Worm (Caenorhabditis elegans) whole organism, L2 larva: ENCODE results near the gene fbxc-34.
"Not testable (repeated sequence)": the region's sequence is repeated elsewhere in the genome, so short reads cannot be mapped to it uniquely, and the experiment has no call there.

Source experiments
- C34F6.9 ChIP-seq: fragments of 150-350 bp; optimal IDR thresholded peaks from 2 replicates; lab custom pipeline; 2014; ENCODE audit warnings: missing biosample characterization, missing genetic modification characterization
- R02D3.7 ChIP-seq: fragments of 150-350 bp; optimal IDR thresholded peaks from 2 replicates; lab custom pipeline; 2014; ENCODE audit warnings: missing biosample characterization, missing genetic modification characterization
- blmp-1 ChIP-seq: sonication (generic microtip); optimal IDR thresholded peaks from 2 replicates; lab custom pipeline; 2017; ENCODE audit warnings: missing genetic modification characterization, mild to moderate bottlenecking, missing compliant biosample characterization, antibody characterized with exemption, moderate library complexity; ENCODE audit not compliant: insufficient read depth
- ceh-16 ChIP-seq: fragments of 150-350 bp; optimal IDR thresholded peaks from 2 replicates; lab custom pipeline; 2014; ENCODE audit warnings: missing biosample characterization, missing genetic modification characterization
- ceh-82 ChIP-seq: fragments of 150-350 bp; optimal IDR thresholded peaks from 2 replicates; lab custom pipeline; 2014; ENCODE audit warnings: missing biosample characterization, missing genetic modification characterization
- dmd-4 ChIP-seq: sonication (generic microtip); optimal IDR thresholded peaks from 2 replicates; lab custom pipeline; 2017; ENCODE audit warnings: missing biosample characterization, missing genetic modification characterization
- egl-27 ChIP-seq: sonication (generic microtip); optimal IDR thresholded peaks from 3 replicates; lab custom pipeline; 2017; ENCODE audit warnings: missing biosample characterization, missing genetic modification reagents, missing genetic modification characterization
- elt-1 ChIP-seq: fragments of 150-350 bp; optimal IDR thresholded peaks from 2 replicates; lab custom pipeline; 2014; ENCODE audit warnings: missing biosample characterization, missing genetic modification characterization
- elt-3 ChIP-seq: sonication (generic microtip); optimal IDR thresholded peaks from 2 replicates; lab custom pipeline; 2017; ENCODE audit warnings: missing biosample characterization, missing genetic modification characterization
- gmeb-1 ChIP-seq: fragments of 150-350 bp; optimal IDR thresholded peaks from 2 replicates; lab custom pipeline; 2014; ENCODE audit warnings: missing biosample characterization, missing genetic modification characterization
- lin-11 ChIP-seq: fragments of 150-350 bp; sonication (generic microtip); optimal IDR thresholded peaks from 2 replicates; lab custom pipeline; 2014; ENCODE audit warnings: missing biosample characterization, missing genetic modification characterization, inconsistent platforms, mixed read lengths
- lin-39 ChIP-seq: fragments of 150-350 bp; optimal IDR thresholded peaks from 2 replicates; lab custom pipeline; 2014; ENCODE audit warnings: missing biosample characterization, missing genetic modification reagents, missing genetic modification characterization
- mab-5 ChIP-seq: fragments of 150-350 bp; optimal IDR thresholded peaks from 2 replicates; lab custom pipeline; 2014; ENCODE audit warnings: missing biosample characterization, missing genetic modification characterization
- mbf-1 ChIP-seq: sonication (generic microtip); optimal IDR thresholded peaks from 2 replicates; lab custom pipeline; 2017; ENCODE audit warnings: missing biosample characterization, missing genetic modification characterization
- nhr-11 ChIP-seq: fragments of 150-350 bp; optimal IDR thresholded peaks from 2 replicates; lab custom pipeline; 2014; ENCODE audit warnings: missing biosample characterization, missing genetic modification characterization
- nhr-12 ChIP-seq: fragments of 150-350 bp; optimal IDR thresholded peaks from 2 replicates; lab custom pipeline; 2014; ENCODE audit warnings: missing biosample characterization, missing genetic modification characterization
- nhr-129 ChIP-seq: fragments of 150-350 bp; optimal IDR thresholded peaks from 2 replicates; lab custom pipeline; 2014; ENCODE audit warnings: missing biosample characterization, missing genetic modification characterization
- nhr-21 ChIP-seq: fragments of 150-350 bp; optimal IDR thresholded peaks from 2 replicates; lab custom pipeline; 2014; ENCODE audit warnings: missing biosample characterization, missing genetic modification characterization
- nhr-23 ChIP-seq: fragments of 150-350 bp; optimal IDR thresholded peaks from 2 replicates; lab custom pipeline; 2014; ENCODE audit warnings: missing biosample characterization, missing genetic modification reagents, missing genetic modification characterization
- nhr-6 ChIP-seq: fragments of 150-350 bp; optimal IDR thresholded peaks from 2 replicates; lab custom pipeline; 2014; ENCODE audit warnings: missing biosample characterization, missing genetic modification characterization
- nhr-77 ChIP-seq: fragments of 150-350 bp; optimal IDR thresholded peaks from 2 replicates; lab custom pipeline; 2014; ENCODE audit warnings: missing biosample characterization, missing genetic modification characterization
- sem-4 ChIP-seq: fragments of 150-350 bp; optimal IDR thresholded peaks from 2 replicates; lab custom pipeline; 2014; ENCODE audit warnings: missing biosample characterization, missing genetic modification reagents, missing genetic modification characterization
- skn-1 ChIP-seq: sonication (generic microtip); optimal IDR thresholded peaks from 2 replicates; lab custom pipeline; 2017; ENCODE audit warnings: missing biosample characterization, missing genetic modification characterization
- sma-3 ChIP-seq: sonication (generic microtip); optimal IDR thresholded peaks from 2 replicates; lab custom pipeline; 2016; ENCODE audit warnings: missing genetic modification reagents, missing genetic modification characterization, missing compliant biosample characterization
- sma-9 ChIP-seq, 2 experiments: fragments of 150-350 bp in 1 of 2; sonication (generic microtip) in 1 of 2; optimal IDR thresholded peaks; 2 replicates each; lab custom pipeline; 2014 to 2016; ENCODE audit warnings: missing genetic modification characterization in 2 of 2, mild to moderate bottlenecking in 1 of 2, missing biosample characterization in 1 of 2, missing compliant biosample characterization in 1 of 2, missing genetic modification reagents in 1 of 2, moderate library complexity in 1 of 2
- unc-55 ChIP-seq: fragments of 150-350 bp; sonication (generic microtip); optimal IDR thresholded peaks from 3 replicates; lab custom pipeline; 2014; ENCODE audit warnings: missing biosample characterization, missing genetic modification reagents, missing genetic modification characterization
- zag-1 ChIP-seq: fragments of 150-350 bp; optimal IDR thresholded peaks from 2 replicates; lab custom pipeline; 2014; ENCODE audit warnings: missing biosample characterization, missing genetic modification characterization
- ztf-1 ChIP-seq: fragments of 200-800 bp; sonication (Bioruptor generic); conservative IDR thresholded peaks from 2 replicates; pipeline ENCODE4 v1.3.6; 2022; ENCODE audit warnings: missing genetic modification characterization, missing compliant biosample characterization
- ztf-11 ChIP-seq: sonication (generic microtip); optimal IDR thresholded peaks from 2 replicates; lab custom pipeline; 2017; ENCODE audit warnings: missing biosample characterization, missing genetic modification characterization
- ztf-4 ChIP-seq: fragments of 150-350 bp; optimal IDR thresholded peaks from 2 replicates; lab custom pipeline; 2014; ENCODE audit warnings: missing biosample characterization, missing genetic modification characterization

Gene fbxc-34

DNA sequence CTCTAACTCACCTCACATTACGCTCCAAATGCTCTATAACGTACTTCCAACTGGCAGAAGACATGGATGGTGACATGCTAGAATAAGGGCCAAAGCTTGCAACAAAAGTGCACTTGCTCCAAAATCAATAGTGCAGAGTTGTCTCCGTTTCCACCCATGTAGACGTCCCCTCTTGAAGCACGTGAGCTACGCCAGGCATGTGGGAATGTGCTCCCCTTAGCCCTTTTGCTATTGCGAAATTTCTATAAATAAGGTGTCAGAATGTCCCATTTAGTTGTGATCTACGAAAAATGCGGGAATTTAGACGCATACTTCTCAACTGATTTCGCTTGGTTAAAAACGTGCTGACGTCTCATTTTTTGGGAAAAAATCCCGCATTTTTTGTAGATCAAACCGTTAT is 19.4 kb downstream of the fbxc-34 start:
- no peak for TF ChIP-seq nhr-6 (tag; lab: Kevin White, UChicago)
- peak; percentile 33 for TF ChIP-seq unc-55 (GFP tag; lab: Kevin White, UChicago)
- peak; percentile 34 for TF ChIP-seq C34F6.9
- no peak for TF ChIP-seq nhr-21
- TF ChIP-seq nhr-129 (tag; lab: Kevin White, UChicago), result no peak
- no peak for TF ChIP-seq ceh-16 (tag; lab: Kevin White, UChicago)
- no peak for TF ChIP-seq lin-11 (tag; lab: Kevin White, UChicago)
- no peak for TF ChIP-seq R02D3.7 (tag; lab: Kevin White, UChicago)
- peak; percentile 54 for TF ChIP-seq sma-9 (GFP tag; optimal IDR thresholded peaks at IDR 0.05; lab: Kevin White, UChicago)
- no peak for TF ChIP-seq sma-9 (tag; optimal IDR thresholded peaks at IDR 0.05; lab: Kevin White, UChicago)
- TF ChIP-seq gmeb-1, result no peak
- TF ChIP-seq nhr-12 (tag; lab: Kevin White, UChicago), result no peak
- TF ChIP-seq, all 48 proteins: peak for 3

ce11 chrII:953052-953451 is 22.1 kb downstream of the fbxc-34 start:
- TF ChIP-seq ceh-82 (tag; lab: Kevin White, UChicago) (no peak), nhr-77 (tag; lab: Kevin White, UChicago) (no peak), sma-3 (no peak), R02D3.7 (tag; lab: Kevin White, UChicago) (no peak), ztf-11 (tag; lab: Kevin White, UChicago) (no peak), blmp-1 (no peak)

- not testable (repeated sequence) for TF ChIP-seq nhr-77 (tag; lab: Kevin White, UChicago); skn-1 (tag; lab: Kevin White, UChicago); zag-1
These were observed 23.7 kb downstream of the fbxc-34 start, which contains the start of gene fbxc-7 for ce11 chrII:954626-955025. Gene fbxc-7 (plus strand): TSS chrII:954926.

- TF ChIP-seq skn-1 (tag; lab: Kevin White, UChicago), result no peak
- TF ChIP-seq unc-55 (GFP tag; lab: Kevin White, UChicago), result no peak
- TF ChIP-seq elt-1 (tag; lab: Kevin White, UChicago), result no peak
- no peak for TF ChIP-seq elt-3
- TF ChIP-seq ceh-82 (tag; lab: Kevin White, UChicago), result no peak
- TF ChIP-seq gmeb-1, result no peak
- TF ChIP-seq sem-4 (tag; lab: Kevin White, UChicago), result no peak
- no peak for TF ChIP-seq zag-1
- no peak for TF ChIP-seq mab-5 (tag; lab: Kevin White, UChicago)
- TF ChIP-seq ceh-16 (tag; lab: Kevin White, UChicago), result no peak
These were observed 27.6 kb downstream of the fbxc-34 start, which contains the start of gene sdz-4 for ce11 chrII:958618-959017. Gene sdz-4 (plus strand): TSS chrII:958918.

DNA sequence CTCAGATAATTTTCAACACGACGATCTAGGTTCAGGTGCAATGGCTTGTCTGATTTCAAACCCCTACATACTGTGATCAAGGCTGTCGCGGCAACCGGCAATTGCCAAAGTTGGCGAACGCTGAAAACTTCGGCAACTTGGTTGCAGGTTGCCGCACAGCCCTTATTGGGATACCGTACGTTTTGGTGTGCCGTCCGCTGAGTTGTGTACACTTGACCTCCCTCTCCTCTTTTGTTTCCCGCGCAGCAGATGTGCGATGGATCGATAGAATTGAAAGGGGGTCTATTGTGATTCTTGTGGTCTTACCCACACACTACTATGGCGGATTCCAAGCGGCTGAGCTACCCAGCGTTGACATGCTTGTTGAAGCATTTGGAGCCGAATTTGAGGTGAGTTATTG is 29.2 kb downstream of the fbxc-34 start, which contains the start of the genes C32B5.18 and C32B5.7:
Gene C32B5.18, plus strand, starts transcription at position 301 of the 400 bp plus-strand sequence.
Gene C32B5.7, plus strand, starts transcription at position 311 of the 400 bp plus-strand sequence.
- TF ChIP-seq dmd-4 (no peak), ztf-4 (tag; lab: Kevin White, UChicago) (no peak), ztf-1 (no peak), egl-27 (no peak), nhr-23 (tag; lab: Kevin White, UChicago) (no peak), mbf-1 (no peak)

DNA sequence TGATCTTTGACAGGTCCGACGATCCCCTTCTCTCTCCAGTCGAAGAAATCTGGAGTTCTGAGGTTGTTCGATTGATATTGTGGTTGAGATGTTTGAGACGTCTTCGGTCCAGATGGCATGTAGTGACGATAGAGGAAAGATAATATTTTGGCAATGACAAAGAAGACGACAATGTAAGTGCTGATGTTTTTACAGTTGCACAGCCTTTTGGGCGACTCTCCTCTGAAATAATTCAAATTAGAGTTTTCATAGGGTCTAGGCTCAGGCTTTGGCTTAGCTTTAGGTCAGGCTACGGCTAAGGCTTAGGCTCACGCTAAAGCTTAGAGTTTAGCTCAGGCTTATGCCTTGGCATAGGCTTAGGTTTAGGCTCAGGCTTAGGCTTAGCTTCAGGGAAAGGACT is 31.0 kb downstream of the fbxc-34 start, which contains the start of gene C32B5.13:
Gene C32B5.13, minus strand, starts transcription at position 101 of the 400 bp plus-strand sequence.
- TF ChIP-seq skn-1 (tag; lab: Kevin White, UChicago), result no peak
- no peak for TF ChIP-seq egl-27
- TF ChIP-seq nhr-12 (tag; lab: Kevin White, UChicago), result no peak
- no peak for TF ChIP-seq nhr-11 (tag; lab: Kevin White, UChicago)
- TF ChIP-seq nhr-129 (tag; lab: Kevin White, UChicago), result no peak

- not testable (repeated sequence) for TF ChIP-seq lin-39 (tag; lab: Kevin White, UChicago); skn-1 (tag; lab: Kevin White, UChicago); unc-55 (GFP tag; lab: Kevin White, UChicago)
- TF ChIP-seq, all 48 proteins: peak for 0; not testable (repeated sequence) for 48
These were observed 36.0 kb downstream of the fbxc-34 start, which contains the start of gene fbxc-18 for ce11 chrII:966962-967361. Gene fbxc-18 (minus strand): TSS chrII:967062.
